Fruit fly (Drosophila melanogaster) whole organism, embryonic: ENCODE data around the gene CG34057.

Source experiments
- Blimp-1 ChIP-seq: fragments of 200-800 bp; sonication (Bioruptor generic); optimal IDR thresholded peaks from 3 replicates; lab custom pipeline; 2018; ENCODE audit warnings: missing biosample characterization, missing genetic modification characterization, mild to moderate bottlenecking, moderate library complexity, missing genetic modification reagents
- CG1024 ChIP-seq: fragments of 200-800 bp; sonication (Bioruptor generic); IDR thresholded peaks from 2 replicates; pipeline ENCODE4 v1.3.6; 2022; ENCODE audit warnings: missing biosample characterization, missing genetic modification characterization
- CG10565 ChIP-seq: fragments of 200-800 bp; sonication (Bioruptor generic); optimal IDR thresholded peaks from 3 replicates; lab custom pipeline; 2016; ENCODE audit warnings: missing biosample characterization, mild to moderate bottlenecking, missing genetic modification characterization
- CG11504 ChIP-seq: fragments of 200-800 bp; sonication (Bioruptor generic); optimal IDR thresholded peaks from 3 replicates; lab custom pipeline; 2019; ENCODE audit warnings: missing biosample characterization, mild to moderate bottlenecking, missing genetic modification characterization, moderate library complexity
- CG11723 ChIP-seq: fragments of 200-800 bp; sonication (Bioruptor generic); optimal IDR thresholded peaks from 2 replicates; lab custom pipeline; 2017; ENCODE audit warnings: missing biosample characterization, mild to moderate bottlenecking, missing genetic modification characterization
- CG12236 ChIP-seq: fragments of 200-800 bp; sonication (Bioruptor generic); optimal IDR thresholded peaks from 2 replicates; lab custom pipeline; 2016; ENCODE audit warnings: missing biosample characterization, missing genetic modification characterization
- CG13424 ChIP-seq: fragments of 200-800 bp; sonication (Bioruptor generic); optimal IDR thresholded peaks from 2 replicates; lab custom pipeline; 2019; ENCODE audit warnings: missing biosample characterization, mild to moderate bottlenecking, missing genetic modification characterization, moderate library complexity
- CG1529 ChIP-seq: fragments of 200-800 bp; sonication (Bioruptor generic); optimal IDR thresholded peaks from 3 replicates; lab custom pipeline; 2018; ENCODE audit warnings: missing biosample characterization, missing genetic modification characterization
- CG15514 ChIP-seq: fragments of 200-800 bp; sonication (Bioruptor generic); optimal IDR thresholded peaks from 3 replicates; lab custom pipeline; 2017; ENCODE audit warnings: missing biosample characterization, missing genetic modification characterization, mild to moderate bottlenecking, moderate library complexity, missing genetic modification reagents
- CG1602 ChIP-seq: fragments of 200-800 bp; sonication (Bioruptor generic); optimal IDR thresholded peaks from 3 replicates; lab custom pipeline; 2016; ENCODE audit warnings: missing biosample characterization, missing genetic modification characterization
- CG1603 ChIP-seq: fragments of 200-800 bp; sonication (Bioruptor generic); optimal IDR thresholded peaks from 2 replicates; lab custom pipeline; 2019; ENCODE audit warnings: missing biosample characterization, mild to moderate bottlenecking, missing genetic modification characterization, moderate library complexity
- CG1792 ChIP-seq: fragments of 200-800 bp; sonication (Bioruptor generic); optimal IDR thresholded peaks from 2 replicates; lab custom pipeline; 2016; ENCODE audit warnings: missing biosample characterization, missing genetic modification characterization
- CG18599 ChIP-seq: fragments of 200-800 bp; sonication (Bioruptor generic); optimal IDR thresholded peaks from 3 replicates; lab custom pipeline; 2017; ENCODE audit warnings: missing biosample characterization, missing genetic modification characterization, mild to moderate bottlenecking, moderate library complexity, missing genetic modification reagents
- CG3281 ChIP-seq: fragments of 200-800 bp; sonication (Bioruptor generic); optimal IDR thresholded peaks from 3 replicates; lab custom pipeline; 2017; ENCODE audit warnings: missing biosample characterization, mild to moderate bottlenecking, missing genetic modification characterization
- CG4424 ChIP-seq: fragments of 200-800 bp; sonication (Bioruptor generic); optimal IDR thresholded peaks from 3 replicates; lab custom pipeline; 2016; ENCODE audit warnings: missing biosample characterization, missing genetic modification characterization
- CG4820 ChIP-seq: fragments of 200-800 bp; sonication (Bioruptor generic); optimal IDR thresholded peaks from 3 replicates; lab custom pipeline; 2016; ENCODE audit warnings: missing biosample characterization, missing genetic modification characterization
- CG7987 ChIP-seq: fragments of 200-800 bp; sonication (Bioruptor generic); optimal IDR thresholded peaks from 2 replicates; lab custom pipeline; 2018; ENCODE audit warnings: missing biosample characterization, mild to moderate bottlenecking, missing genetic modification characterization, moderate library complexity
- CG8281 ChIP-seq: fragments of 200-800 bp; sonication (Bioruptor generic); optimal IDR thresholded peaks from 2 replicates; lab custom pipeline; 2018; ENCODE audit warnings: missing biosample characterization, mild to moderate bottlenecking, missing genetic modification characterization, moderate library complexity
- Ets65A ChIP-seq: fragments of 200-800 bp; sonication (Bioruptor generic); peaks from one replicate; lab custom pipeline; 2016; ENCODE audit warnings: missing biosample characterization, missing genetic modification characterization
- Gug ChIP-seq: fragments of 200-800 bp; sonication (Bioruptor generic); IDR thresholded peaks from 4 replicates; pipeline ENCODE4 v1.3.6; 2022; ENCODE audit warnings: missing biosample characterization, missing genetic modification characterization
- HHEX ChIP-seq: fragments of 200-800 bp; sonication (Bioruptor generic); optimal IDR thresholded peaks from 3 replicates; lab custom pipeline; 2017; ENCODE audit warnings: missing biosample characterization, mild to moderate bottlenecking, missing genetic modification characterization, missing genetic modification reagents
- Jarid2 ChIP-seq: fragments of 200-800 bp; sonication (Bioruptor generic); optimal IDR thresholded peaks from 3 replicates; lab custom pipeline; 2017; ENCODE audit warnings: mild to moderate bottlenecking, missing biosample characterization, missing genetic modification reagents, missing genetic modification characterization
- Lhr ChIP-seq: fragments of 200-800 bp; sonication (Bioruptor generic); optimal IDR thresholded peaks from 3 replicates; lab custom pipeline; 2017; ENCODE audit warnings: mild to moderate bottlenecking, missing biosample characterization, missing genetic modification reagents, missing genetic modification characterization
- Mad ChIP-seq: fragments of 200-800 bp; sonication (Bioruptor generic); optimal IDR thresholded peaks from 2 replicates; lab custom pipeline; 2016; ENCODE audit warnings: missing biosample characterization, missing genetic modification characterization
- NfI ChIP-seq: fragments of 200-800 bp; sonication (Bioruptor generic); optimal IDR thresholded peaks from 3 replicates; lab custom pipeline; 2018; ENCODE audit warnings: missing biosample characterization, mild to moderate bottlenecking, missing genetic modification characterization, moderate library complexity
- Oli ChIP-seq: fragments of 200-800 bp; sonication (Bioruptor generic); optimal IDR thresholded peaks from 2 replicates; lab custom pipeline; 2018; ENCODE audit warnings: missing biosample characterization, mild to moderate bottlenecking, missing genetic modification characterization, moderate library complexity
- Pdp1 ChIP-seq, 2 experiments: fragments of 200-800 bp; sonication (Bioruptor generic); optimal IDR thresholded peaks; 3 replicates each; lab custom pipeline; 2016; ENCODE audit warnings: missing biosample characterization in 2 of 2, missing genetic modification characterization in 2 of 2, mild to moderate bottlenecking in 1 of 2, moderate library complexity in 1 of 2
- Poxn ChIP-seq: fragments of 200-800 bp; sonication (Bioruptor generic); IDR thresholded peaks from 2 replicates; pipeline ENCODE4 v1.3.6; 2022; ENCODE audit warnings: missing biosample characterization, missing genetic modification characterization
- Usf ChIP-seq: fragments of 200-800 bp; sonication (Bioruptor generic); optimal IDR thresholded peaks from 2 replicates; lab custom pipeline; 2017; ENCODE audit warnings: missing genotype, missing biosample characterization, missing genetic modification characterization
- ase ChIP-seq: fragments of 200-800 bp; sonication (Bioruptor generic); IDR thresholded peaks from 3 replicates; pipeline ENCODE4 v1.3.6; 2022; ENCODE audit warnings: missing biosample characterization, missing genetic modification characterization
- btn ChIP-seq: fragments of 200-800 bp; sonication (Bioruptor generic); optimal IDR thresholded peaks from 2 replicates; lab custom pipeline; 2016; ENCODE audit warnings: missing biosample characterization, missing genetic modification characterization
- cg ChIP-seq: fragments of 200-800 bp; sonication (Bioruptor generic); optimal IDR thresholded peaks from 3 replicates; lab custom pipeline; 2019; ENCODE audit warnings: missing biosample characterization, mild to moderate bottlenecking, missing genetic modification characterization, moderate library complexity
- chn ChIP-seq: fragments of 200-800 bp; sonication (Bioruptor generic); optimal IDR thresholded peaks from 2 replicates; lab custom pipeline; 2016; ENCODE audit warnings: missing biosample characterization, missing genetic modification characterization
- dmrt11E ChIP-seq: fragments of 200-800 bp; sonication (Bioruptor generic); optimal IDR thresholded peaks from 3 replicates; lab custom pipeline; 2018; ENCODE audit warnings: missing biosample characterization, mild to moderate bottlenecking, missing genetic modification characterization, moderate library complexity
- ems ChIP-seq: fragments of 200-800 bp; sonication (Bioruptor generic); optimal IDR thresholded peaks from 3 replicates; lab custom pipeline; 2016; ENCODE audit warnings: missing biosample characterization, missing genetic modification characterization
- fd96Cb ChIP-seq: fragments of 200-800 bp; sonication (Bioruptor generic); optimal IDR thresholded peaks from 2 replicates; lab custom pipeline; 2018; ENCODE audit warnings: missing biosample characterization, mild to moderate bottlenecking, missing genetic modification characterization, moderate library complexity
- gcm ChIP-seq: fragments of 200-800 bp; sonication (Bioruptor generic); optimal IDR thresholded peaks from 2 replicates; lab custom pipeline; 2019; ENCODE audit warnings: missing biosample characterization, mild to moderate bottlenecking, missing genetic modification characterization, moderate library complexity
- gsb-n ChIP-seq: fragments of 200-800 bp; sonication (Bioruptor generic); optimal IDR thresholded peaks from 3 replicates; lab custom pipeline; 2018; ENCODE audit warnings: missing biosample characterization, mild to moderate bottlenecking, missing genetic modification characterization
- inv ChIP-seq: fragments of 200-800 bp; sonication (Bioruptor generic); IDR thresholded peaks from 2 replicates; pipeline ENCODE4 v1.3.6; 2022; ENCODE audit warnings: missing biosample characterization, missing genetic modification characterization; ENCODE audit not compliant: partially characterized antibody
- klu ChIP-seq: fragments of 200-800 bp; sonication (Bioruptor generic); IDR thresholded peaks from 2 replicates; pipeline ENCODE4 v1.3.6; 2022; ENCODE audit warnings: missing biosample characterization, missing genetic modification characterization
- nerfin-1 ChIP-seq: fragments of 200-800 bp; sonication (Bioruptor generic); optimal IDR thresholded peaks from 3 replicates; lab custom pipeline; 2019; ENCODE audit warnings: missing biosample characterization, mild to moderate bottlenecking, missing genetic modification characterization, moderate library complexity
- peb ChIP-seq: fragments of 200-800 bp; sonication (Bioruptor generic); IDR thresholded peaks from 2 replicates; pipeline ENCODE4 v1.3.6; 2022; ENCODE audit warnings: missing biosample characterization, missing genetic modification characterization
- pros ChIP-seq: fragments of 200-800 bp; sonication (Bioruptor generic); optimal IDR thresholded peaks from 3 replicates; lab custom pipeline; 2019; ENCODE audit warnings: missing biosample characterization, mild to moderate bottlenecking, missing genetic modification characterization, moderate library complexity
- slp2 ChIP-seq: fragments of 200-800 bp; sonication (Bioruptor generic); optimal IDR thresholded peaks from 2 replicates; lab custom pipeline; 2016; ENCODE audit warnings: missing biosample characterization, missing genetic modification characterization
- tio ChIP-seq: fragments of 200-800 bp; sonication (Bioruptor generic); optimal IDR thresholded peaks from 2 replicates; lab custom pipeline; 2017; ENCODE audit warnings: missing biosample characterization, missing genetic modification characterization, inconsistent platforms
- unc-4 ChIP-seq: fragments of 200-800 bp; sonication (Bioruptor generic); IDR thresholded peaks from 2 replicates; pipeline ENCODE4 v1.3.6; 2022; ENCODE audit warnings: missing biosample characterization, missing genetic modification characterization; ENCODE audit not compliant: partially characterized antibody

The CG34057 gene

dm6 chr3L:908508-909162 is 11.5 kb downstream of the CG34057 start, which contains the start of gene nerfin-1 (continued):
- peak; percentile 25 for TF ChIP-seq fd96Cb (tag; lab: Kevin White, UChicago)
- no peak for TF ChIP-seq CG1792 (GFP tag; lab: Kevin White, UChicago)
- TF ChIP-seq dmrt11E (tag; lab: Kevin White, UChicago): peak; percentile 33
- TF ChIP-seq slp2 (GFP tag; lab: Kevin White, UChicago): peak; percentile 24
- TF ChIP-seq Usf: peak; percentile 16
- peak; percentile 56 for TF ChIP-seq CG11504
- no peak for TF ChIP-seq unc-4 (GFP tag; lab: Robert Waterston, UW)
- TF ChIP-seq tio (GFP tag; lab: Kevin White, UChicago): peak; percentile 40
- peak; percentile 49 for TF ChIP-seq Oli
- peak; percentile 15 for TF ChIP-seq CG11723
- TF ChIP-seq Pdp1 (GFP tag; optimal IDR thresholded peaks at IDR 0.05; lab: Kevin White, UChicago): peak in 1 of 2 experiments; percentile 15
- no peak for TF ChIP-seq Poxn
- TF ChIP-seq ase (GFP tag; lab: Robert Waterston, UW): 0 out of 3 replicates have a peak, but pooled peaks have one; percentile 16
- peak; percentile 14 for TF ChIP-seq Blimp-1 (GFP tag; lab: Kevin White, UChicago)
- TF ChIP-seq CG1602 (GFP tag; lab: Kevin White, UChicago): peak; percentile 14
- TF ChIP-seq chn (GFP tag; lab: Kevin White, UChicago): peak; percentile 10
- TF ChIP-seq CG13424: peak; percentile 12
- no peak for TF ChIP-seq CG15514 (GFP tag; lab: Kevin White, UChicago)
- no peak for TF ChIP-seq NfI (GFP tag; lab: Kevin White, UChicago)
- TF ChIP-seq cg: peak; percentile 61

- TF ChIP-seq gsb-n (tag; lab: Kevin White, UChicago): peak; percentile 41
- TF ChIP-seq btn: no peak
- TF ChIP-seq Ets65A (GFP tag; lab: Kevin White, UChicago): peak; percentile 80
- TF ChIP-seq peb (GFP tag; lab: Robert Waterston, UW): no peak
- no peak for TF ChIP-seq CG1024 (GFP tag; lab: Robert Waterston, UW)
- TF ChIP-seq CG1529: no peak
- no peak for TF ChIP-seq Poxn
- TF ChIP-seq Mad (GFP tag; lab: Kevin White, UChicago): no peak
- no peak for TF ChIP-seq ems (GFP tag; lab: Kevin White, UChicago)
- TF ChIP-seq pros (GFP tag; lab: Kevin White, UChicago): peak; percentile 93
- TF ChIP-seq klu (GFP tag; lab: Robert Waterston, UW): no peak
- no peak for TF ChIP-seq CG18599 (GFP tag; lab: Kevin White, UChicago)
- TF ChIP-seq CG3281 (GFP tag; lab: Kevin White, UChicago): no peak
- no peak for TF ChIP-seq HHEX (GFP tag; lab: Kevin White, UChicago)
- no peak for TF ChIP-seq Gug (GFP tag; lab: Robert Waterston, UW)
- TF ChIP-seq Lhr (GFP tag; lab: Kevin White, UChicago): no peak
- TF ChIP-seq CG1603 (tag; lab: Kevin White, UChicago): no peak
- no peak for TF ChIP-seq CG8281 (tag; lab: Kevin White, UChicago)
- no peak for TF ChIP-seq CG4820 (GFP tag; lab: Kevin White, UChicago)
- TF ChIP-seq inv: no peak
- TF ChIP-seq gcm: peak; percentile 52
- TF ChIP-seq nerfin-1 (tag; lab: Kevin White, UChicago): peak; percentile 97
- no peak for TF ChIP-seq CG7987 (GFP tag; lab: Kevin White, UChicago)
- TF ChIP-seq CG12236 (GFP tag; lab: Kevin White, UChicago): no peak
- TF ChIP-seq CG10565 (GFP tag; lab: Kevin White, UChicago): no peak
- TF ChIP-seq CG4424 (GFP tag; lab: Kevin White, UChicago): no peak
- no peak for TF ChIP-seq Jarid2 (GFP tag; lab: Kevin White, UChicago)
Observed at dm6 chr3L:912406-913369, 15.5 kb downstream of the CG34057 start.
